Fruit fly (Drosophila melanogaster): ENCODE measurements around the gene elg1.

The elg1 gene

DNA sequence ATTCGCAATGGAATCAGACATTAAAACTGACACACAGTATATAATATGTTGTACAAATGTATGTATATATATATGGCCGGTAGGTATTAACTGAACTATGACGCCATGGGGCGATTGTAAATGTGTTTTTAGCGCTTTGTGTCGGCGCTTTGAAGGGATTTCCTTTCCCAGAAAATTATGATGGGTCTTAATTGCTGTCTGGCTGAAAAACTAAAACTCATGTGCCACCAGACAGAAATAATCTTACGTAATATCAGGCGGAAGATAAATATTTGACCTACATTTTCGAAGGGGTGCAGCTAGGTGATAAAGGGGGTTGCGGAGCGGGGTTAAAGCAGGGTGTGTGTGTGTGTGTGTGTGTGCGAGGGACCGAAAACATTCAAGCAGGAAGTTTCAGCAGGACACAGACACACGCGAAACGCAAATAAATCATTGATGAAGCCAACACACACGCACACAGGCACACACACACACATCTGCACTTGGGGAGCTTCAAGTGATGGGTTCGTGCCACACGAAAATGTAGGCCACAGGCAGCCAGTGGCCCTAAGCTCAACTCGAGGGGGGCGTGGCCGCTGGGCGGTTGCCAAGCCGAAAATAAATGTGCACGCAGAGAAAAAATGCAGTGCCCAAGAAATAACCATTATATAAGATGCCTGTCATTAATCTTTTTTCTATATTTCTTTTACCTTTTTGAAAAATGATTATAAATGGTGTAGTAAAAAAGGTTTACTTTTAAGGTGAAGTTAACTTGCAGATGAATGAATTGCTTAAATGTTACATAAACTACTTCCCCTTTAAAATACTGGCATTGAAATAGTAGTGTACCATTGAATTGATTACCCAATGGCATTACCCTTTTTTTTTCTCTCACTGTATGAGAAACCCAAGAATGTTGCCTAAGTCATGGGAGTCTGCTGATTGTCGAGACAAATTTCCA is 25.7 kb downstream of the elg1 start (continued):
- TF ChIP-seq CG9817 (tag; optimal IDR thresholded peaks at IDR 0.05) (peak; percentile 38), mld (GFP tag; IDR thresholded peaks at IDR 0.05; ENCODE audit: partially characterized antibody) (no peak), CG3065 (GFP tag; optimal IDR thresholded peaks at IDR 0.05) (peak; percentile 16), nerfin-1 (tag; optimal IDR thresholded peaks at IDR 0.05) (peak; percentile 7), CG31224 (GFP tag; IDR thresholded peaks at IDR 0.05) (peak; percentile 48; the same call in 1 of the 2 replicates), sd (tag; optimal IDR thresholded peaks at IDR 0.05) (peak; percentile 48), fu2 (GFP tag; optimal IDR thresholded peaks at IDR 0.05) (peak; percentile 1), Doc3 (GFP tag; IDR thresholded peaks at IDR 0.05; ENCODE audit: partially characterized antibody) (no peak), MBD-R2 (GFP tag; IDR thresholded peaks at IDR 0.05) (no peak), exex (tag; optimal IDR thresholded peaks at IDR 0.05) (no peak), twi (tag; optimal IDR thresholded peaks at IDR 0.05) (no peak), Dip3 (GFP tag; optimal IDR thresholded peaks at IDR 0.05) (peak; percentile 2), jigr1 (GFP tag; IDR thresholded peaks at IDR 0.05) (peak; percentile 51; the same call in 1 of the 3 replicates), dm (GFP tag; optimal IDR thresholded peaks at IDR 0.05) (peak; percentile 0), CG9609 (GFP tag; optimal IDR thresholded peaks at IDR 0.05) (peak; percentile 39), D19B (GFP tag; optimal IDR thresholded peaks at IDR 0.05) (peak; percentile 3), ranshi (GFP tag; IDR thresholded peaks at IDR 0.05) (0 out of 2 replicates have a peak, but pooled peaks have one; percentile 8), HLH4C (GFP tag; IDR thresholded peaks at IDR 0.05; ENCODE audit: partially characterized antibody) (no peak), Deaf1 (tag; optimal IDR thresholded peaks at IDR 0.05) (no peak), H15 (GFP tag; IDR thresholded peaks at IDR 0.05) (no peak), cwo (GFP tag; optimal IDR thresholded peaks at IDR 0.05) (no peak), Sin3A (optimal IDR thresholded peaks at IDR 0.05) (no peak), PHDP (tag; optimal IDR thresholded peaks at IDR 0.05) (peak; percentile 55), Hand (GFP tag; optimal IDR thresholded peaks at IDR 0.05) (no peak), HmgZ (tag; optimal IDR thresholded peaks at IDR 0.05) (no peak), CG8765 (GFP tag; IDR thresholded peaks at IDR 0.05) (no peak), nau (GFP tag; optimal IDR thresholded peaks at IDR 0.05) (peak; percentile 12), CG13296 (GFP tag; optimal IDR thresholded peaks at IDR 0.05) (peak; percentile 11), CG2678 (tag; optimal IDR thresholded peaks at IDR 0.05) (peak; percentile 76), chif (GFP tag; optimal IDR thresholded peaks at IDR 0.05) (peak in 1 of 2 experiments; percentile 59), HLH3B (GFP tag; IDR thresholded peaks at IDR 0.05) (peak; percentile 41; the same call in 1 of the 2 replicates), CG18476 (GFP tag; optimal IDR thresholded peaks at IDR 0.05) (no peak), CG6791 (GFP tag; IDR thresholded peaks at IDR 0.05; ENCODE audit: partially characterized antibody) (no peak), gem (tag; optimal IDR thresholded peaks at IDR 0.05) (peak; percentile 83), cato (GFP tag; optimal IDR thresholded peaks at IDR 0.05; ENCODE audit: borderline replicate concordance) (peak; percentile 35), sna (GFP tag; IDR thresholded peaks at IDR 0.05; ENCODE audit: partially characterized antibody) (no peak), CG5953 (GFP tag; IDR thresholded peaks at IDR 0.05) (no peak), sug (tag; optimal IDR thresholded peaks at IDR 0.05) (no peak), bab2 (GFP tag; optimal IDR thresholded peaks at IDR 0.05) (no peak), CG10431 (GFP tag; optimal IDR thresholded peaks at IDR 0.05) (no peak), CG6813 (GFP tag; optimal IDR thresholded peaks at IDR 0.05) (peak; percentile 29), Nf-YC (tag; optimal IDR thresholded peaks at IDR 0.05) (no peak), lmd (GFP tag; IDR thresholded peaks at IDR 0.05) (peak; percentile 50), ttk (GFP tag; IDR thresholded peaks at IDR 0.05) (peak; percentile 30; the same call in 1 of the 2 replicates), CG14710 (tag; optimal IDR thresholded peaks at IDR 0.05) (peak; percentile 44), Rx (GFP tag; IDR thresholded peaks at IDR 0.05) (peak; percentile 4; the same call in 1 of the 2 replicates), nom (GFP tag; optimal IDR thresholded peaks at IDR 0.05) (no peak)
